Worm (Caenorhabditis elegans) whole organism, mixed stage, embryonic: ENCODE data around the gene saeg-1.

Experiments
- elt-3 ChIP-seq: fragments of 150-350 bp; optimal IDR thresholded peaks from 2 replicates; lab custom pipeline; 2014; ENCODE audit warnings: missing biosample characterization, missing genetic modification characterization
- lin-13 ChIP-seq: fragments of 150-350 bp; optimal IDR thresholded peaks from 2 replicates; lab custom pipeline; 2014; ENCODE audit warnings: missing biosample characterization, missing genetic modification characterization
- mab-5 ChIP-seq: fragments of 150-350 bp; optimal IDR thresholded peaks from 2 replicates; lab custom pipeline; 2014; ENCODE audit warnings: missing biosample characterization, missing genetic modification characterization
- nhr-12 ChIP-seq: fragments of 150-350 bp; optimal IDR thresholded peaks from 2 replicates; lab custom pipeline; 2014; ENCODE audit warnings: missing biosample characterization, missing genetic modification characterization
- nhr-76 ChIP-seq: sonication (generic microtip); optimal IDR thresholded peaks from 2 replicates; lab custom pipeline; 2017; ENCODE audit warnings: missing biosample characterization, missing genetic modification characterization
- pha-4 ChIP-seq: fragments of 150-350 bp; optimal IDR thresholded peaks from 2 replicates; lab custom pipeline; 2018; ENCODE audit warnings: missing biosample characterization, missing genetic modification reagents, missing genetic modification characterization
- sptf-1 ChIP-seq: sonication (generic microtip); optimal IDR thresholded peaks from 2 replicates; lab custom pipeline; 2017; ENCODE audit warnings: mild to moderate bottlenecking, missing genetic modification characterization, moderate library complexity, missing compliant biosample characterization

- TF ChIP-seq nhr-12 (tag; lab: Kevin White, UChicago) (no peak), nhr-76 (tag; lab: Kevin White, UChicago) (no peak), mab-5 (tag; lab: Kevin White, UChicago) (no peak), pha-4 (no peak), elt-3 (no peak), sptf-1 (tag; lab: Kevin White, UChicago) (peak; percentile 3), lin-13 (tag; lab: Kevin White, UChicago) (no peak)
Observed at ce11 chrV:10858340-10858739, 7.2 kb downstream of the saeg-1 start.
